Fruit fly (Drosophila melanogaster) whole organism, embryonic: ENCODE measurements around the gene Mlp84B.

Source experiments
- Bteb2 ChIP-seq: fragments of 200-800 bp; sonication (Bioruptor generic); optimal IDR thresholded peaks from 2 replicates; lab custom pipeline; 2016; ENCODE audit warnings: missing biosample characterization, missing genetic modification characterization
- CG12219 ChIP-seq: fragments of 200-800 bp; sonication (Bioruptor generic); optimal IDR thresholded peaks from 3 replicates; lab custom pipeline; 2018; ENCODE audit warnings: missing biosample characterization, mild to moderate bottlenecking, missing genetic modification characterization
- CG13894 ChIP-seq: fragments of 200-800 bp; sonication (Bioruptor generic); optimal IDR thresholded peaks from 3 replicates; lab custom pipeline; 2018; ENCODE audit warnings: missing biosample characterization, mild to moderate bottlenecking, missing genetic modification characterization, moderate library complexity
- CG14441 ChIP-seq: fragments of 200-800 bp; sonication (Bioruptor generic); IDR thresholded peaks from 2 replicates; pipeline ENCODE4 v1.3.6; 2022; ENCODE audit warnings: missing biosample characterization, missing genetic modification characterization
- CG15514 ChIP-seq: fragments of 200-800 bp; sonication (Bioruptor generic); optimal IDR thresholded peaks from 3 replicates; lab custom pipeline; 2017; ENCODE audit warnings: missing biosample characterization, missing genetic modification characterization, mild to moderate bottlenecking, moderate library complexity, missing genetic modification reagents
- CG15601 ChIP-seq: fragments of 200-800 bp; sonication (Bioruptor generic); optimal IDR thresholded peaks from 3 replicates; lab custom pipeline; 2019; ENCODE audit warnings: missing biosample characterization, mild to moderate bottlenecking, missing genetic modification characterization, moderate library complexity
- CG16813 ChIP-seq: fragments of 200-800 bp; sonication (Bioruptor generic); IDR thresholded peaks from 3 replicates; pipeline ENCODE4 v1.3.6; 2022; ENCODE audit warnings: missing biosample characterization, missing genetic modification characterization; ENCODE audit not compliant: partially characterized antibody
- CG16815 ChIP-seq: fragments of 200-800 bp; sonication (Bioruptor generic); optimal IDR thresholded peaks from 3 replicates; lab custom pipeline; 2017; ENCODE audit warnings: missing biosample characterization, mild to moderate bottlenecking, missing genetic modification characterization
- CG30403 ChIP-seq: fragments of 200-800 bp; sonication (Bioruptor generic); optimal IDR thresholded peaks from 3 replicates; lab custom pipeline; 2016; ENCODE audit warnings: missing biosample characterization, missing genetic modification characterization
- CG31365 ChIP-seq: fragments of 200-800 bp; sonication (Bioruptor generic); optimal IDR thresholded peaks from 2 replicates; lab custom pipeline; 2018; ENCODE audit warnings: missing biosample characterization, mild to moderate bottlenecking, missing genetic modification characterization
- CG3281 ChIP-seq: fragments of 200-800 bp; sonication (Bioruptor generic); optimal IDR thresholded peaks from 3 replicates; lab custom pipeline; 2017; ENCODE audit warnings: missing biosample characterization, mild to moderate bottlenecking, missing genetic modification characterization
- CG33213 ChIP-seq: fragments of 200-800 bp; sonication (Bioruptor generic); optimal IDR thresholded peaks from 3 replicates; lab custom pipeline; 2016; ENCODE audit warnings: missing biosample characterization, missing genetic modification characterization
- CG34422 ChIP-seq: fragments of 200-800 bp; sonication (Bioruptor generic); IDR thresholded peaks from 3 replicates; pipeline ENCODE4 v1.3.6; 2022; ENCODE audit warnings: missing biosample characterization, missing genetic modification characterization
- CG3838 ChIP-seq: fragments of 200-800 bp; sonication (Bioruptor generic); optimal IDR thresholded peaks from 3 replicates; lab custom pipeline; 2016; ENCODE audit warnings: missing biosample characterization, missing genetic modification characterization
- CG4820 ChIP-seq: fragments of 200-800 bp; sonication (Bioruptor generic); optimal IDR thresholded peaks from 3 replicates; lab custom pipeline; 2016; ENCODE audit warnings: missing biosample characterization, missing genetic modification characterization
- CG4854 ChIP-seq: fragments of 200-800 bp; sonication (Bioruptor generic); optimal IDR thresholded peaks from 2 replicates; lab custom pipeline; 2016; ENCODE audit warnings: missing biosample characterization, missing genetic modification characterization, inconsistent platforms
- CG5953 ChIP-seq: fragments of 200-800 bp; sonication (Bioruptor generic); IDR thresholded peaks from 2 replicates; pipeline ENCODE4 v1.3.6; 2022; ENCODE audit warnings: missing biosample characterization, missing genetic modification characterization
- CG6175 ChIP-seq: fragments of 200-800 bp; sonication (Bioruptor generic); IDR thresholded peaks from 3 replicates; pipeline ENCODE4 v1.3.6; 2022; ENCODE audit warnings: missing biosample characterization, missing genetic modification characterization
- CG7839 ChIP-seq: fragments of 200-800 bp; sonication (Bioruptor generic); optimal IDR thresholded peaks from 3 replicates; lab custom pipeline; 2018; ENCODE audit warnings: missing biosample characterization, mild to moderate bottlenecking, missing genetic modification characterization, moderate library complexity
- Dbx ChIP-seq: fragments of 200-800 bp; sonication (Bioruptor generic); IDR thresholded peaks from 3 replicates; pipeline ENCODE4 v1.3.6; 2022; ENCODE audit warnings: missing biosample characterization, missing genetic modification characterization
- Dip2 ChIP-seq: fragments of 200-800 bp; sonication (Bioruptor generic); IDR thresholded peaks from 2 replicates; pipeline ENCODE4 v1.3.6; 2022; ENCODE audit warnings: missing biosample characterization, missing genetic modification characterization
- Dp ChIP-seq: fragments of 200-800 bp; sonication (Bioruptor generic); optimal IDR thresholded peaks from 2 replicates; lab custom pipeline; 2018; ENCODE audit warnings: missing biosample characterization, mild to moderate bottlenecking, missing genetic modification characterization, moderate library complexity
- Gsc ChIP-seq: fragments of 200-800 bp; sonication (Bioruptor generic); IDR thresholded peaks from 2 replicates; pipeline ENCODE4 v1.3.6; 2022; ENCODE audit warnings: missing biosample characterization, missing genetic modification characterization
- H2.0 ChIP-seq: fragments of 200-800 bp; sonication (Bioruptor generic); IDR thresholded peaks from 2 replicates; pipeline ENCODE4 v1.3.6; 2022; ENCODE audit warnings: missing biosample characterization, missing genetic modification characterization
- HLH54F ChIP-seq: fragments of 200-800 bp; sonication (Bioruptor generic); optimal IDR thresholded peaks from 3 replicates; lab custom pipeline; 2016; ENCODE audit warnings: missing biosample characterization, missing genetic modification characterization
- Hand ChIP-seq: fragments of 200-800 bp; sonication (Bioruptor generic); optimal IDR thresholded peaks from 2 replicates; lab custom pipeline; 2017; ENCODE audit warnings: mild to moderate bottlenecking, missing biosample characterization, missing genetic modification reagents, missing genetic modification characterization
- Hr78 ChIP-seq, 2 experiments: fragments of 200-800 bp in 1 of 2; fragments of >200 bp in 1 of 2; sonication (Bioruptor generic) in 1 of 2; optimal IDR thresholded peaks; 2 replicates each; lab custom pipeline; 2017 to 2019; ENCODE audit warnings: missing biosample characterization in 2 of 2, missing genetic modification characterization in 2 of 2, mild to moderate bottlenecking in 1 of 2, moderate library complexity in 1 of 2
- Med ChIP-seq: fragments of 200-800 bp; sonication (Bioruptor generic); peaks from one replicate; lab custom pipeline; 2016; ENCODE audit warnings: missing biosample characterization, missing genetic modification characterization, mild to moderate bottlenecking, inconsistent platforms, moderate library complexity
- NC2α ChIP-seq: fragments of 200-800 bp; sonication (Bioruptor generic); optimal IDR thresholded peaks from 2 replicates; lab custom pipeline; 2016; ENCODE audit warnings: missing biosample characterization, missing genetic modification characterization
- Spps ChIP-seq: fragments of 200-800 bp; sonication (Bioruptor generic); optimal IDR thresholded peaks from 2 replicates; lab custom pipeline; 2018; ENCODE audit warnings: missing biosample characterization, mild to moderate bottlenecking, missing genetic modification characterization
- ash1 ChIP-seq: fragments of 200-800 bp; sonication (Bioruptor generic); optimal IDR thresholded peaks from 2 replicates; lab custom pipeline; 2018; ENCODE audit warnings: missing biosample characterization, mild to moderate bottlenecking, missing genetic modification characterization
- br ChIP-seq: fragments of >200 bp; optimal IDR thresholded peaks from 2 replicates; lab custom pipeline; 2017
- dimm ChIP-seq: fragments of 200-800 bp; sonication (Bioruptor generic); IDR thresholded peaks from 2 replicates; pipeline ENCODE4 v1.3.6; 2022; ENCODE audit warnings: missing biosample characterization, missing genetic modification characterization
- esg ChIP-seq: fragments of 200-800 bp; sonication (Bioruptor generic); conservative IDR thresholded peaks from 2 replicates; pipeline ENCODE4 v1.3.6; 2022; ENCODE audit warnings: missing biosample characterization, missing genetic modification characterization
- jing ChIP-seq: fragments of 200-800 bp; sonication (Bioruptor generic); optimal IDR thresholded peaks from 2 replicates; lab custom pipeline; 2018; ENCODE audit warnings: missing biosample characterization, mild to moderate bottlenecking, missing genetic modification characterization
- kay ChIP-seq: fragments of 200-800 bp; sonication (Bioruptor generic); optimal IDR thresholded peaks from 2 replicates; lab custom pipeline; 2016; ENCODE audit warnings: missing biosample characterization, missing genetic modification characterization
- ken ChIP-seq: fragments of 200-800 bp; sonication (Bioruptor generic); IDR thresholded peaks from 3 replicates; pipeline ENCODE4 v1.3.6; 2022; ENCODE audit warnings: missing biosample characterization, missing genetic modification characterization
- knrl ChIP-seq: fragments of 200-800 bp; sonication (Bioruptor generic); IDR thresholded peaks from 3 replicates; pipeline ENCODE4 v1.3.6; 2022; ENCODE audit warnings: missing biosample characterization, missing genetic modification characterization; ENCODE audit not compliant: partially characterized antibody
- luna ChIP-seq: fragments of 200-800 bp; sonication (Bioruptor generic); optimal IDR thresholded peaks from 2 replicates; lab custom pipeline; 2016; ENCODE audit warnings: missing biosample characterization, missing genetic modification characterization
- maf-S ChIP-seq: fragments of 200-800 bp; sonication (Bioruptor generic); optimal IDR thresholded peaks from 2 replicates; lab custom pipeline; 2016; ENCODE audit warnings: missing biosample characterization, missing genetic modification characterization
- mam ChIP-seq: fragments of 200-800 bp; sonication (Bioruptor generic); optimal IDR thresholded peaks from 3 replicates; lab custom pipeline; 2016; ENCODE audit warnings: missing biosample characterization, missing genetic modification characterization
- nom ChIP-seq: fragments of 200-800 bp; sonication (Bioruptor generic); optimal IDR thresholded peaks from 2 replicates; lab custom pipeline; 2017; ENCODE audit warnings: missing biosample characterization, missing genetic modification characterization, mild to moderate bottlenecking, moderate library complexity, missing genetic modification reagents
- oc ChIP-seq: fragments of 200-800 bp; sonication (Bioruptor generic); optimal IDR thresholded peaks from 2 replicates; lab custom pipeline; 2018; ENCODE audit warnings: missing biosample characterization, mild to moderate bottlenecking, missing genetic modification characterization, moderate library complexity
- peb ChIP-seq: fragments of 200-800 bp; sonication (Bioruptor generic); IDR thresholded peaks from 2 replicates; pipeline ENCODE4 v1.3.6; 2022; ENCODE audit warnings: missing biosample characterization, missing genetic modification characterization
- pnt ChIP-seq: fragments of 200-800 bp; sonication (Bioruptor generic); optimal IDR thresholded peaks from 3 replicates; lab custom pipeline; 2016; ENCODE audit warnings: missing biosample characterization, missing genetic modification characterization
- psq ChIP-seq: fragments of 200-800 bp; sonication (Bioruptor generic); optimal IDR thresholded peaks from 2 replicates; lab custom pipeline; 2017; ENCODE audit warnings: missing biosample characterization, missing genetic modification characterization
- ranshi ChIP-seq: fragments of 200-800 bp; sonication (Bioruptor generic); IDR thresholded peaks from 2 replicates; pipeline ENCODE4 v1.3.6; 2022; ENCODE audit warnings: missing biosample characterization, missing genetic modification characterization
- sd ChIP-seq: fragments of 200-800 bp; sonication (Bioruptor generic); optimal IDR thresholded peaks from 3 replicates; lab custom pipeline; 2018; ENCODE audit warnings: missing biosample characterization, mild to moderate bottlenecking, missing genetic modification characterization, moderate library complexity
- shn ChIP-seq: fragments of 200-800 bp; sonication (Bioruptor generic); optimal IDR thresholded peaks from 3 replicates; lab custom pipeline; 2016; ENCODE audit warnings: missing biosample characterization, missing genetic modification characterization
- so ChIP-seq: fragments of 200-800 bp; sonication (Bioruptor generic); IDR thresholded peaks from 3 replicates; pipeline ENCODE4 v1.3.6; 2022; ENCODE audit warnings: missing biosample characterization, missing genetic modification characterization
- tap ChIP-seq: fragments of 200-800 bp; optimal IDR thresholded peaks from 3 replicates; lab custom pipeline; 2019; ENCODE audit warnings: missing biosample characterization, mild to moderate bottlenecking, missing genetic modification characterization, moderate library complexity
- tin ChIP-seq: fragments of 200-800 bp; sonication (Bioruptor generic); optimal IDR thresholded peaks from 3 replicates; lab custom pipeline; 2016; ENCODE audit warnings: missing biosample characterization, missing genetic modification characterization

The Mlp84B gene

dm6 chr3R:7088837-7089361, 28.6 kb downstream of the Mlp84B start (continued):
- TF ChIP-seq sd (tag; lab: Kevin White, UChicago) = no peak
- peak; percentile 84 for TF ChIP-seq kay (GFP tag; lab: Kevin White, UChicago)
- TF ChIP-seq oc (tag; lab: Kevin White, UChicago) = no peak
- no peak for TF ChIP-seq CG14441
- TF ChIP-seq CG5953 (GFP tag; lab: Robert Waterston, UW) = no peak
- TF ChIP-seq CG16815 = no peak
- no peak for TF ChIP-seq CG13894
- no peak for TF ChIP-seq HLH54F
- TF ChIP-seq Dp (GFP tag; lab: Kevin White, UChicago) = no peak
- no peak for TF ChIP-seq so
- no peak for TF ChIP-seq maf-S
- 0 out of 3 replicates have a peak, but pooled peaks have one; percentile 23 for TF ChIP-seq Dbx
- no peak for TF ChIP-seq Gsc
- no peak for TF ChIP-seq esg
- no peak for TF ChIP-seq tin (GFP tag; lab: Kevin White, UChicago)
- TF ChIP-seq CG4854 (GFP tag; lab: Kevin White, UChicago) = no peak
- no peak for TF ChIP-seq Hr78 (GFP tag; optimal IDR thresholded peaks at IDR 0.05; lab: Kevin White, UChicago)
- peak; percentile 74; the same call in 2 of the 3 replicates for TF ChIP-seq CG6175 (GFP tag; lab: Robert Waterston, UW)
- no peak for TF ChIP-seq dimm
- TF ChIP-seq shn (GFP tag; lab: Kevin White, UChicago) = no peak
- TF ChIP-seq psq (GFP tag; lab: Kevin White, UChicago) = no peak
- TF ChIP-seq Bteb2 (GFP tag; lab: Kevin White, UChicago) = no peak
- no peak for TF ChIP-seq ken (GFP tag; lab: Robert Waterston, UW)
- TF ChIP-seq CG31365 (tag; lab: Kevin White, UChicago) = no peak
- no peak for TF ChIP-seq pnt (GFP tag; lab: Kevin White, UChicago)
- no peak for TF ChIP-seq CG4820 (GFP tag; lab: Kevin White, UChicago)
- no peak for TF ChIP-seq ash1 (GFP tag; lab: Kevin White, UChicago)
- no peak for TF ChIP-seq Dip2 (GFP tag; lab: Robert Waterston, UW)
- no peak for TF ChIP-seq CG30403 (GFP tag; lab: Kevin White, UChicago)
- no peak for TF ChIP-seq CG15601
- TF ChIP-seq CG12219 = no peak
- TF ChIP-seq Hand (GFP tag; lab: Kevin White, UChicago) = peak; percentile 14
- TF ChIP-seq CG33213 (GFP tag; lab: Kevin White, UChicago) = no peak
- no peak for TF ChIP-seq luna (GFP tag; lab: Kevin White, UChicago)
- no peak for TF ChIP-seq CG3281 (GFP tag; lab: Kevin White, UChicago)
- no peak for TF ChIP-seq CG15514 (GFP tag; lab: Kevin White, UChicago)
- no peak for TF ChIP-seq jing (GFP tag; lab: Kevin White, UChicago)
- TF ChIP-seq peb (GFP tag; lab: Robert Waterston, UW) = no peak
- TF ChIP-seq br (lab: Kevin White, UChicago) = no peak
- no peak for TF ChIP-seq CG3838 (GFP tag; lab: Kevin White, UChicago)
- no peak for TF ChIP-seq CG16813
- TF ChIP-seq ranshi = no peak
- TF ChIP-seq mam = no peak
- TF ChIP-seq knrl (GFP tag; lab: Robert Waterston, UW) = 0 out of 3 replicates have a peak, but pooled peaks have one; percentile 18
- no peak for TF ChIP-seq CG34422
- no peak for TF ChIP-seq tap (tag; lab: Kevin White, UChicago)
- TF ChIP-seq Med = peak; percentile 67
- TF ChIP-seq H2.0 (GFP tag; lab: Robert Waterston, UW) = peak; percentile 5; the same call in 1 of the 2 replicates
- no peak for TF ChIP-seq CG7839 (tag; lab: Kevin White, UChicago)
- TF ChIP-seq NC2α (GFP tag; lab: Kevin White, UChicago) = no peak
- TF ChIP-seq Spps = no peak
- TF ChIP-seq nom (GFP tag; lab: Kevin White, UChicago) = peak; percentile 26
